Worm (Caenorhabditis elegans) whole organism, L4 larva: ENCODE results near the gene taf-13.
A peak's percentile ranks its signal among the peaks of the same experiment; 100 is the strongest.

Experiments used
- D1046.2 ChIP-seq: fragments of 200-800 bp; sonication (Bioruptor generic); IDR thresholded peaks from 2 replicates; pipeline ENCODE4 v1.3.6; 2022; ENCODE audit warnings: missing genetic modification characterization, missing compliant biosample characterization
- F26F4.8 ChIP-seq: fragments of 200-800 bp; sonication (Bioruptor generic); conservative IDR thresholded peaks from 2 replicates; pipeline ENCODE4 v1.3.6; 2022; ENCODE audit warnings: missing genetic modification characterization, missing compliant biosample characterization
- F37D6.2 ChIP-seq: sonication (generic microtip); optimal IDR thresholded peaks from 2 replicates; lab custom pipeline; 2016; ENCODE audit warnings: mild to moderate bottlenecking, missing genetic modification characterization, missing compliant biosample characterization
- R02D3.7 ChIP-seq: fragments of 150-350 bp; sonication (generic microtip); optimal IDR thresholded peaks from 3 replicates; lab custom pipeline; 2014; ENCODE audit warnings: missing biosample characterization, missing genetic modification characterization
- T20F7.1 ChIP-seq: fragments of 200-800 bp; sonication (Bioruptor generic); optimal IDR thresholded peaks from 2 replicates; lab custom pipeline; 2018; ENCODE audit warnings: mild to moderate bottlenecking, missing genetic modification characterization, missing compliant biosample characterization
- Y48G9A.11 ChIP-seq: fragments of 200-800 bp; sonication (Bioruptor generic); IDR thresholded peaks from 2 replicates; pipeline ENCODE4 v1.3.6; 2022; ENCODE audit warnings: missing genetic modification reagents, missing genetic modification characterization, missing compliant biosample characterization
- ZK546.5 ChIP-seq, 2 experiments: sonication (generic microtip); optimal IDR thresholded peaks; 2 replicates each; lab custom pipeline; 2017; ENCODE audit warnings: missing biosample characterization in 2 of 2, missing genetic modification characterization in 2 of 2
- ceh-28 ChIP-seq: fragments of 150-350 bp; optimal IDR thresholded peaks from 2 replicates; lab custom pipeline; 2014; ENCODE audit warnings: missing biosample characterization, missing genetic modification reagents, missing genetic modification characterization
- ceh-44 ChIP-seq: fragments of 200-800 bp; sonication (Bioruptor generic); IDR thresholded peaks from 2 replicates; pipeline ENCODE4 v1.3.6; 2022; ENCODE audit warnings: missing genetic modification reagents, missing genetic modification characterization, missing compliant biosample characterization
- ceh-82 ChIP-seq: sonication (generic microtip); optimal IDR thresholded peaks from 2 replicates; lab custom pipeline; 2017; ENCODE audit warnings: missing biosample characterization, missing genetic modification characterization
- dmd-8 ChIP-seq: fragments of 200-800 bp; sonication (Bioruptor generic); IDR thresholded peaks from 2 replicates; pipeline ENCODE4 v1.3.6; 2022; ENCODE audit warnings: missing genetic modification characterization, missing compliant biosample characterization
- dpl-1 ChIP-seq: fragments of 150-350 bp; optimal IDR thresholded peaks from 2 replicates; lab custom pipeline; 2014; ENCODE audit warnings: missing biosample characterization, missing genetic modification reagents, missing genetic modification characterization
- duxl-1 ChIP-seq: sonication (generic microtip); optimal IDR thresholded peaks from 2 replicates; lab custom pipeline; 2016; ENCODE audit warnings: mild to moderate bottlenecking, missing genetic modification characterization, moderate library complexity, missing compliant biosample characterization; ENCODE audit not compliant: poor library complexity
- jun-1 ChIP-seq: fragments of 150-350 bp; optimal IDR thresholded peaks from 2 replicates; lab custom pipeline; 2014; ENCODE audit warnings: missing biosample characterization, missing genetic modification reagents, missing genetic modification characterization
- lin-38 ChIP-seq: fragments of 200-800 bp; sonication (Bioruptor generic); IDR thresholded peaks from 2 replicates; pipeline ENCODE4 v1.3.6; 2022; ENCODE audit warnings: missing genetic modification reagents, missing genetic modification characterization, missing compliant biosample characterization
- lin-39 ChIP-seq: fragments of 150-350 bp; optimal IDR thresholded peaks from 2 replicates; lab custom pipeline; 2014; ENCODE audit warnings: missing biosample characterization, missing genetic modification reagents, missing genetic modification characterization
- lir-3 ChIP-seq: sonication (generic microtip); optimal IDR thresholded peaks from 2 replicates; lab custom pipeline; 2016; ENCODE audit warnings: mild to moderate bottlenecking, missing genetic modification characterization, missing compliant biosample characterization
- lsy-2 ChIP-seq, 2 experiments: fragments of 150-350 bp in 1 of 2; sonication (generic microtip) in 1 of 2; optimal IDR thresholded peaks; 2 replicates each; lab custom pipeline; 2014 to 2017; ENCODE audit warnings: missing biosample characterization in 2 of 2, missing genetic modification characterization in 2 of 2
- madf-5 ChIP-seq, 2 experiments: fragments of 200-800 bp; sonication (Bioruptor generic); IDR thresholded peaks; 2 replicates each; pipeline ENCODE4 v1.3.6; 2022; ENCODE audit warnings: missing compliant biosample characterization in 2 of 2, missing genetic modification characterization in 2 of 2
- mdt-29 ChIP-seq: fragments of 200-800 bp; sonication (Bioruptor generic); IDR thresholded peaks from 2 replicates; pipeline ENCODE4 v1.3.6; 2022; ENCODE audit warnings: missing genetic modification reagents, missing genetic modification characterization, missing compliant biosample characterization
- mep-1 ChIP-seq: fragments of 150-350 bp; sonication (generic microtip); optimal IDR thresholded peaks from 3 replicates; lab custom pipeline; 2014; ENCODE audit warnings: missing biosample characterization, missing genetic modification characterization
- mes-2 ChIP-seq: sonication (generic microtip); optimal IDR thresholded peaks from 2 replicates; lab custom pipeline; 2016; ENCODE audit warnings: missing genotype, mild to moderate bottlenecking, missing genetic modification characterization, missing compliant biosample characterization; ENCODE audit not compliant: poor library complexity, severe bottlenecking
- mxl-2 ChIP-seq: fragments of 200-800 bp; sonication (Bioruptor generic); conservative IDR thresholded peaks from 2 replicates; pipeline ENCODE4 v1.3.6; 2022; ENCODE audit warnings: missing genetic modification reagents, missing genetic modification characterization, missing compliant biosample characterization
- nhr-10 ChIP-seq: fragments of 150-350 bp; optimal IDR thresholded peaks from 2 replicates; lab custom pipeline; 2014; ENCODE audit warnings: missing biosample characterization, missing genetic modification characterization
- nhr-25 ChIP-seq: sonication (generic microtip); optimal IDR thresholded peaks from 2 replicates; lab custom pipeline; 2017; ENCODE audit warnings: missing genetic modification characterization, mild to moderate bottlenecking, missing compliant biosample characterization, antibody characterized with exemption, moderate library complexity, borderline replicate concordance; ENCODE audit not compliant: insufficient read depth
- nhr-42 ChIP-seq: fragments of 200-800 bp; sonication (Bioruptor generic); IDR thresholded peaks from 2 replicates; pipeline ENCODE4 v1.3.6; 2022; ENCODE audit warnings: missing genetic modification characterization, missing compliant biosample characterization
- pha-4 ChIP-seq, 2 experiments: fragments of 150-350 bp in 1 of 2; fragments of 200-800 bp in 1 of 2; sonication (Bioruptor generic) in 1 of 2; IDR thresholded peaks in 1 of 2; optimal IDR thresholded peaks in 1 of 2; 2 replicates each; pipeline versions ENCODE4 v1.3.6 to Lab custom; 2014 to 2022; ENCODE audit warnings: missing genetic modification characterization in 2 of 2, missing genetic modification reagents in 2 of 2, missing biosample characterization in 1 of 2, missing compliant biosample characterization in 1 of 2
- pqm-1 ChIP-seq: sonication (generic microtip); optimal IDR thresholded peaks from 2 replicates; lab custom pipeline; 2017; ENCODE audit warnings: missing biosample characterization, missing genetic modification characterization
- zfp-2 ChIP-seq: sonication (generic microtip); optimal IDR thresholded peaks from 2 replicates; lab custom pipeline; 2016; ENCODE audit warnings: mild to moderate bottlenecking, missing genetic modification characterization, missing compliant biosample characterization

taf-13 gene

ce11 chrII:10579655-10580054 is 25.8 kb downstream of the taf-13 start, which contains the start of gene dohh-1:
TSS of gene dohh-1 (plus strand) at chrII:10579955.
- TF ChIP-seq mep-1 (no peak), nhr-10 (tag; lab: Kevin White, UChicago) (no peak), mxl-2 (no peak)
- TF ChIP-seq, all 104 proteins: peak for 0

DNA sequence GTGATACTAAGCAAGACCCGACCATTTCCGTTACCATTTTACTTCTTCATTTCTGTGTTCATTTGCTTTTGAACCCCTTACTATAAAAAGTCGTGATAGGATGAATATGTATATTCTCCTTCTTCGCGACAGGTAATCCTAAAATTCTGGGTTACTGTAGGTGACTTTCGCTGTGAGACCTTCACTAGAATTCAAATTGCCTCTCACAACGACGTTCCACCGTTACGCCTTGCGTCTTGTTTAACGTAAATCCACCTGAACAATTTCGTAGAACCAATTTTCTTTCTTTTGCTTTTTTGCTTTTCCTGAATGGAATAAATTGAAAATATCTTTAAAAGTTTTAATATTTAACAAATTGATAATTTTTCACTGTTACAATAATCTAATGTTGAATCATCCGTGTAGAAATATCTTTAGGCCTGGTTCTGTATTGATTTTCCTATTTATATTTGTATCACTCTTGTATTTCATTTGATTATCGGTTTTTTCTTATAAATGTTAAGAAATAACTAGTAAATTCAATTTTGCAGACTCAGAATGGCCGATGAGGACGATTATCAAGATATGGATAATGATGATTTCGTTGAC is 26.5 kb downstream of the taf-13 start, which contains the start of gene rpb-6:
rpb-6 (plus strand) TSS at position 538 of the 588 bp plus-strand sequence.
- TF ChIP-seq mep-1: no peak
- no peak for TF ChIP-seq D1046.2 (GFP tag; lab: Robert Waterston, UW)
- TF ChIP-seq lsy-2 (tag; optimal IDR thresholded peaks at IDR 0.05; lab: Kevin White, UChicago): peak in 1 of 2 experiments; percentile 76
- TF ChIP-seq lin-38: no peak
- peak; percentile 74 for TF ChIP-seq dpl-1 (GFP tag; lab: Kevin White, UChicago)
- peak; percentile 59 for TF ChIP-seq mes-2 (tag; lab: Kevin White, UChicago)
- TF ChIP-seq R02D3.7 (tag; lab: Kevin White, UChicago): peak; percentile 51
- no peak for TF ChIP-seq F37D6.2 (tag; lab: Kevin White, UChicago)
- no peak for TF ChIP-seq nhr-25 (tag; lab: Kevin White, UChicago)
- TF ChIP-seq pqm-1 (tag; lab: Kevin White, UChicago): no peak
- peak; percentile 93 for TF ChIP-seq T20F7.1 (GFP tag; lab: Kevin White, UChicago)
- peak; percentile 95 for TF ChIP-seq Y48G9A.11 (GFP tag; lab: Robert Waterston, UW)
- TF ChIP-seq nhr-42: no peak
- TF ChIP-seq, all 104 proteins: peak for 6

- TF ChIP-seq mdt-29 (GFP tag; lab: Robert Waterston, UW) (no peak), lin-38 (peak; percentile 60), lin-39 (tag; lab: Kevin White, UChicago) (no peak), madf-5 (GFP tag; IDR thresholded peaks at IDR 0.05; lab: Robert Waterston, UW) (0 out of 4 replicates have a peak, but pooled peaks of 1 of the 2 experiments have one; percentile 16), duxl-1 (tag; lab: Kevin White, UChicago) (peak; percentile 21)
- TF ChIP-seq, all 104 proteins: peak for 3
These were observed 31.2 kb downstream of the taf-13 start for ce11 chrII:10574177-10574576.

DNA sequence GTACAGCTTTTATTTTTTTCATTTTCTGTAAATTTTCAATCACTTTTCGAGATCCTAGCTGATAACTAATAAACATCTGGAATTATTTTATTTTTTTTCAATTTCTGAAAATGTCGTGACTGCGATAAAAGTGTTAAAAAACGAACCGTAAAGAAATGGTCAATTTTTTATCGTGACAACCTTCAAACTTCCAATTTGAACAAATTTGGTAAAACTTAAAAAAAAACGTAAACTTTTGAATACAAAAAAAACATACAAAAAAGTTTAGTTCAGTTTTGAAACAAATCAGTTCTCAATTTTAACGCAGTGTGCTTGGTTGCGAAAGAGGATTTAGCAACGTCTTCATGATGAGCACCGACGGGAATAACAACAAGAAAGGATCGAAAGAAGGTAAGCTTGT is 33.4 kb downstream of the taf-13 start, which contains the start of gene C06A1.3:
C06A1.3 (plus strand) TSS at position 301 of the 400 bp plus-strand sequence.
- TF ChIP-seq ceh-82 (tag; lab: Kevin White, UChicago): no peak
- TF ChIP-seq jun-1 (tag; lab: Kevin White, UChicago): no peak
- no peak for TF ChIP-seq dmd-8
- no peak for TF ChIP-seq ZK546.5 (tag; optimal IDR thresholded peaks at IDR 0.05; lab: Kevin White, UChicago)
- no peak for TF ChIP-seq ceh-28 (tag; lab: Kevin White, UChicago)
- TF ChIP-seq F26F4.8 (GFP tag; lab: Robert Waterston, UW): no peak
- TF ChIP-seq ceh-44 (GFP tag; lab: Robert Waterston, UW): no peak

DNA sequence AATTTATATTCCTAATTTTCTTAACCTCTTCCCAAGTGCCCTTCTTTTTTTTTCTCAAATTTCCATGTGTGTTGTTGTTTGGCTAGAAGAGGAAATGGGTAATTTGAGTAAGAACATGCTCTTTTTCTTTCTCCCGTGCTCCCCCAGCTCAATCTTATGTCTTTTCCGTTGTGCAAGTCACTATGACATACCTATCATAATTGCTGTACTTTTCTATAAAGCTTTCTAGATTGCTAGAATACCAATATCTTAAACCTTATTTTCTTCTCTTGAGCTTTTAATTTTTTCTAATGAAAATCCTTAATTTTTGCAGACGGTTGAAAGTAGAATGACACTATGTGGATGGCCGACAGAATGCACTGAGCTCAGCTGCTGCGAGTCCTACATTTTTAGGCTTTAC is 35.1 kb downstream of the taf-13 start, which contains the start of gene txt-13:
txt-13 (plus strand) TSS at position 301 of the 400 bp plus-strand sequence.
- TF ChIP-seq zfp-2 (tag; lab: Kevin White, UChicago): no peak
- no peak for TF ChIP-seq lir-3 (tag; lab: Kevin White, UChicago)
- TF ChIP-seq pha-4 (GFP tag; IDR thresholded peaks at IDR 0.05; lab: Robert Waterston, UW): no peak
- no peak for TF ChIP-seq pha-4 (tag; optimal IDR thresholded peaks at IDR 0.05; lab: Kevin White, UChicago)
- no peak for TF ChIP-seq D1046.2 (GFP tag; lab: Robert Waterston, UW)
- TF ChIP-seq, all 104 proteins: peak for 0
